Fruit fly (Drosophila melanogaster) whole organism, prepupa: ENCODE results near the gene Tmf.

Experiments
- Blimp-1 ChIP-seq: fragments of 200-800 bp; sonication (Bioruptor generic); optimal IDR thresholded peaks from 3 replicates; lab custom pipeline; 2017; ENCODE audit warnings: missing biosample characterization, missing genetic modification characterization, mild to moderate bottlenecking, moderate library complexity, missing genetic modification reagents
- CG15336 ChIP-seq: fragments of 200-800 bp; sonication (Bioruptor generic); IDR thresholded peaks from 2 replicates; pipeline ENCODE4 v1.3.6; 2022; ENCODE audit warnings: missing biosample characterization, missing genetic modification characterization
- CG16779 ChIP-seq: fragments of 200-800 bp; sonication (Bioruptor generic); optimal IDR thresholded peaks from 3 replicates; lab custom pipeline; 2017; ENCODE audit warnings: missing biosample characterization, mild to moderate bottlenecking, missing genetic modification characterization
- CG34406 ChIP-seq: fragments of 200-800 bp; sonication (Bioruptor generic); optimal IDR thresholded peaks from 3 replicates; lab custom pipeline; 2016; ENCODE audit warnings: missing biosample characterization, missing genetic modification characterization
- CG3919 ChIP-seq: fragments of 200-800 bp; sonication (Bioruptor generic); optimal IDR thresholded peaks from 3 replicates; lab custom pipeline; 2016; ENCODE audit warnings: missing biosample characterization, missing genetic modification characterization
- CG6808 ChIP-seq: fragments of 200-800 bp; sonication (Bioruptor generic); optimal IDR thresholded peaks from 3 replicates; lab custom pipeline; 2017; ENCODE audit warnings: missing biosample characterization, missing genetic modification characterization, mild to moderate bottlenecking, moderate library complexity, missing genetic modification reagents
- CG9139 ChIP-seq: fragments of 200-800 bp; sonication (Bioruptor generic); optimal IDR thresholded peaks from 3 replicates; lab custom pipeline; 2017; ENCODE audit warnings: missing biosample characterization, mild to moderate bottlenecking, missing genetic modification characterization
- Gug ChIP-seq: fragments of 200-800 bp; sonication (Bioruptor generic); IDR thresholded peaks from 2 replicates; pipeline ENCODE4 v1.3.6; 2022; ENCODE audit warnings: missing biosample characterization, missing genetic modification characterization
- Hr39 ChIP-seq: fragments of 200-800 bp; sonication (Bioruptor generic); optimal IDR thresholded peaks from 2 replicates; lab custom pipeline; 2016; ENCODE audit warnings: missing biosample characterization, missing genetic modification characterization
- Lpt ChIP-seq: fragments of 200-800 bp; sonication (Bioruptor generic); optimal IDR thresholded peaks from 3 replicates; lab custom pipeline; 2016; ENCODE audit warnings: missing biosample characterization, missing genetic modification characterization
- Smox ChIP-seq: fragments of 200-800 bp; sonication (Bioruptor generic); optimal IDR thresholded peaks from 3 replicates; lab custom pipeline; 2016; ENCODE audit warnings: missing biosample characterization, missing genetic modification characterization
- achi ChIP-seq: fragments of 200-800 bp; sonication (Bioruptor generic); optimal IDR thresholded peaks from 3 replicates; lab custom pipeline; 2016; ENCODE audit warnings: missing biosample characterization, missing genetic modification characterization
- salr ChIP-seq, 2 experiments: fragments of 200-800 bp; sonication (Bioruptor generic); optimal IDR thresholded peaks; 3 replicates each; lab custom pipeline; 2016 to 2018; ENCODE audit warnings: missing biosample characterization in 2 of 2, missing genetic modification characterization in 2 of 2, mild to moderate bottlenecking in 1 of 2
- topi ChIP-seq: fragments of 200-800 bp; sonication (Bioruptor generic); optimal IDR thresholded peaks from 3 replicates; lab custom pipeline; 2016; ENCODE audit warnings: missing biosample characterization, missing genetic modification characterization

- no peak for TF ChIP-seq salr (GFP tag; optimal IDR thresholded peaks at IDR 0.05; lab: Kevin White, UChicago)
- TF ChIP-seq CG9139 (GFP tag; lab: Kevin White, UChicago) = no peak
- TF ChIP-seq Hr39 = no peak
- TF ChIP-seq Blimp-1 = no peak
- no peak for TF ChIP-seq CG6808 (GFP tag; lab: Kevin White, UChicago)
- no peak for TF ChIP-seq Lpt (GFP tag; lab: Kevin White, UChicago)
- no peak for TF ChIP-seq achi (GFP tag; lab: Kevin White, UChicago)
- TF ChIP-seq CG16779 (tag; lab: Kevin White, UChicago) = no peak
- TF ChIP-seq CG3919 (GFP tag; lab: Kevin White, UChicago) = peak; percentile 33
- no peak for TF ChIP-seq Gug (GFP tag; lab: Robert Waterston, UW)
- peak; percentile 16 for TF ChIP-seq topi (GFP tag; lab: Kevin White, UChicago)
- no peak for TF ChIP-seq CG15336 (GFP tag; lab: Robert Waterston, UW)
- no peak for TF ChIP-seq Smox
- TF ChIP-seq CG34406 (GFP tag; lab: Kevin White, UChicago) = no peak
Observed at dm6 chrX:6794826-6795225, 49.3 kb upstream of the Tmf start.
